Worm (Caenorhabditis elegans): ENCODE data around the gene Y40C7B.4.

DNA sequence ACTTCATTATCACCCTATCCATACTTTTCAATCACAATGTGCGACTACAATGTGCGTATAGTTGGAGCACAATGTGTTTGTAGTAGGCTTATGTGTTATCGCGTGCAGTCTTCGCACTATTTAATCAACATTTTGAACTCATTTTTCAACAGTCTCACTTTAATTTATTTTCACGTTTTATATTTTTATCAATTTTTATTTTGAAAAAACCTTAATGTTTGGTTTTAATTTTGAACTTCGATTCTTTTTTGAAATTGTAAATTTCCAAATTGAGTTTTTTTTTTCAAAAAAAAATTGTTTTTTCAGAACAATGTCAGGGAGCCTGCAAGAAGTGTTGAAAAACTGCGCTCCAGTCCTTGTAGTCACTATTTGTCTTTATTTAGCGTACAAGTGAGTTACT is 13.5 kb downstream of the Y40C7B.4 start, which contains the start of gene T25G12.13:
- TF ChIP-seq mab-5 (tag; optimal IDR thresholded peaks at IDR 0.05) (no peak), blmp-1 (tag; optimal IDR thresholded peaks at IDR 0.05; ENCODE audit: insufficient read depth) (no peak), unc-55 (GFP tag; optimal IDR thresholded peaks at IDR 0.05) (no peak), ztf-11 (tag; optimal IDR thresholded peaks at IDR 0.05) (no peak), ama-1 (optimal IDR thresholded peaks at IDR 0.05) (no peak), ztf-4 (tag; optimal IDR thresholded peaks at IDR 0.05) (no peak), fos-1 (tag; optimal IDR thresholded peaks at IDR 0.05) (no peak), nhr-77 (tag; optimal IDR thresholded peaks at IDR 0.05) (no peak), snpc-4 (tag; optimal IDR thresholded peaks at IDR 0.05) (no peak), unc-62 (GFP tag; optimal IDR thresholded peaks at IDR 0.05) (no peak), nhr-237 (tag; optimal IDR thresholded peaks at IDR 0.05) (no peak)
